Worm (Caenorhabditis elegans): ENCODE measurements around the gene Y116A8C.24.

Y116A8C.24 gene

DNA sequence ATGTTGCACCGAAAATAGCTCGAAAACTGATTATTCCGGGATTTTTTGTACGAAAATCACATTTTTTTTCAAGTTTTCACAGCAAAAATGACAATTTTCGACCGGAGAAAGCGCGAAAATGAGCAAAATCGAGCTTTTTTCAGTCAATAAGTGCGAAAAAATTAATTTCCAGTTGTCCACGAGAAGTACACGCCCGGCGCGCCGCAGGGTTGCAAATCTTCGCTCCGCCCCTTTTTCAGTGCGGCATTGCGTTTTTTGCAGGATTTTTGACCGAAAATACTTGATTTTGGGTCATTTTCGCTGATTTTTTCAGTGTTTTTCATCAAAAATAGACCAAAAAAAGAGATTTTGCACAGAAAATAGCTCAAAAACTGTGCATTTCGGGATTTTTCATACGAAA is 13.6 kb upstream of the Y116A8C.24 start:
- TF ChIP-seq ZK185.1 (tag; optimal IDR thresholded peaks at IDR 0.05; ENCODE audit: poor library complexity, severe bottlenecking) (no peak), ztf-18 (tag; optimal IDR thresholded peaks at IDR 0.05) (no peak), bed-2 (GFP tag; IDR thresholded peaks at IDR 0.05) (no peak), nhr-120 (GFP tag; IDR thresholded peaks at IDR 0.05) (no peak), attf-6 (GFP tag; IDR thresholded peaks at IDR 0.05) (peak; percentile 40; the same call in 1 of the 2 replicates), lin-26 (GFP tag; IDR thresholded peaks at IDR 0.05) (no peak), C06A6.2 (GFP tag; conservative IDR thresholded peaks at IDR 0.05) (no peak), lsl-1 (GFP tag; optimal IDR thresholded peaks at IDR 0.05) (no peak), F10E7.11 (tag; optimal IDR thresholded peaks at IDR 0.05) (no peak), egl-44 (GFP tag; IDR thresholded peaks at IDR 0.05) (no peak), F49E8.2 (tag; optimal IDR thresholded peaks at IDR 0.05; ENCODE audit: insufficient read depth) (no peak), hlh-26 (GFP tag; conservative IDR thresholded peaks at IDR 0.05) (no peak), mes-4 (tag; optimal IDR thresholded peaks at IDR 0.05) (no peak), nfya-1 (tag; optimal IDR thresholded peaks at IDR 0.05; ENCODE audit: borderline replicate concordance, insufficient read depth) (no peak), snpc-4 (GFP tag; optimal IDR thresholded peaks at IDR 0.05) (no peak), snpc-4 (tag; optimal IDR thresholded peaks at IDR 0.05) (peak in 3 of 4 experiments; percentile 22 to 74 (median 30)), dpff-1 (tag; optimal IDR thresholded peaks at IDR 0.05) (no peak), ztf-25 (GFP tag; IDR thresholded peaks at IDR 0.05) (no peak), snpc-1.3 (tag; optimal IDR thresholded peaks at IDR 0.05; ENCODE audit: insufficient read depth) (no peak), hsf-1 (GFP tag; IDR thresholded peaks at IDR 0.05) (no peak), ets-4 (GFP tag; optimal IDR thresholded peaks at IDR 0.05) (no peak), ztf-3 (GFP tag; optimal IDR thresholded peaks at IDR 0.05) (no peak), B0035.1 (tag; optimal IDR thresholded peaks at IDR 0.05) (no peak), mcd-1 (GFP tag; IDR thresholded peaks at IDR 0.05) (peak; percentile 47; the same call in 1 of the 2 replicates), K12H6.12 (tag; optimal IDR thresholded peaks at IDR 0.05) (no peak), aptf-2 (GFP tag; conservative IDR thresholded peaks at IDR 0.05) (no peak), nhr-80 (tag; optimal IDR thresholded peaks at IDR 0.05) (no peak), B0019.2 (GFP tag; conservative IDR thresholded peaks at IDR 0.05) (no peak), ama-1 (optimal IDR thresholded peaks at IDR 0.05) (no peak), ama-1 (GFP tag; optimal IDR thresholded peaks at IDR 0.05) (no peak), ceh-100 (GFP tag; IDR thresholded peaks at IDR 0.05) (peak; percentile 69; the same call in 1 of the 2 replicates), ceh-79 (tag; optimal IDR thresholded peaks at IDR 0.05) (no peak), F52B5.7 (tag; optimal IDR thresholded peaks at IDR 0.05) (no peak), nhr-179 (tag; optimal IDR thresholded peaks at IDR 0.05) (no peak), Y56A3A.18 (GFP tag; IDR thresholded peaks at IDR 0.05) (no peak), madf-10 (tag; optimal IDR thresholded peaks at IDR 0.05) (no peak)

DNA sequence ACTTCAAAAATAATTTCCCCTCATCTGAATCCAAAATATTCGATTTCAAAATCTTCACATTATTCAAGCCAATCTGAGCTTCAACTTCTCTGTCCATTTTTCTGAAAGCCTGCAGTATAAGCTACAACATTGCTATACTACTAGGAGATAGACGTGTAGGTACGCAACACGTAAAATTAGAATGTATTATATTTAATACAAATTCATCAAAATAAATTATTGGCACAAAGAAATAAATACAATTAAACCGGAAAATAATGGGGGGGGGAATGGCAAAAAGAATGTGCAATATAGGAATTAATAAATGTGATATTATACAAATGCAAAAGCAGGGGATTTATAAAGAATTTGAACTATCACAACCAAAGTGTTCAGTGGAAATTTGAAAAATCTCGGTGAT is 8.0 kb upstream of the Y116A8C.24 start, which contains the start of gene Y116A8C.25:
TSS of gene Y116A8C.25 (minus strand) at position 101 of the 400 bp plus-strand sequence.
- TF ChIP-seq attf-6 (GFP tag; IDR thresholded peaks at IDR 0.05) (0 out of 2 replicates have a peak, but pooled peaks have one; percentile 24), snpc-4 (GFP tag; optimal IDR thresholded peaks at IDR 0.05) (no peak), snpc-4 (tag; optimal IDR thresholded peaks at IDR 0.05) (peak in 1 of 4 experiments; percentile 15), ceh-58 (GFP tag; IDR thresholded peaks at IDR 0.05) (no peak)

DNA sequence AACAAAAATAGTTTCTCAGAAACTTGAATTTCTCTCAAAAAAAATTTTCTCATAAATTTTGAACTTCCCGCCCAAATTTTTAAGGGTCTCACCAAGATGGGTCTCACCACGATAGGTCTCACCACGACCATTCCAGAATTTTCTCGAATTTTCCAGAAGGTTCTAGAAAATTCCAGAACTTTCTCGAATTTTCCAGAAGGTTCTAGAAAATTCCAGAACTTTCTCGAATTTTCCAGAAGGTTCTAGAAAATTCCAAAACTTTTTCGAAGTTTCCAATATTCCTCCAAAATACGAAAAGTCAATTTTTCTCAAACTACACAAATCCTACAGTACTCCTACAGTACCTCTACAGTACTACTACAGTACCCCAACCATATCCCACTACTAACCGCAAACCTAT is 5.3 kb upstream of the Y116A8C.24 start:
- TF ChIP-seq attf-6 (GFP tag; IDR thresholded peaks at IDR 0.05): peak; percentile 31; the same call in 1 of the 2 replicates
- peak; percentile 96 for TF ChIP-seq hsf-1 (GFP tag; IDR thresholded peaks at IDR 0.05)
